Fruit fly (Drosophila melanogaster) whole organism, embryonic: ENCODE results near the gene tinc.
A peak's percentile ranks its signal among the peaks of the same experiment; 100 is the strongest.

Experiments
- Atf-2 ChIP-seq: fragments of 200-800 bp; sonication (Bioruptor generic); optimal IDR thresholded peaks from 2 replicates; lab custom pipeline; 2016; ENCODE audit warnings: missing biosample characterization, missing genetic modification characterization
- B-H1 ChIP-seq: fragments of 200-800 bp; sonication (Bioruptor generic); IDR thresholded peaks from 3 replicates; pipeline ENCODE4 v1.3.6; 2022; ENCODE audit warnings: missing biosample characterization, missing genetic modification characterization
- C15 ChIP-seq: fragments of 200-800 bp; sonication (Bioruptor generic); IDR thresholded peaks from 3 replicates; pipeline ENCODE4 v1.3.6; 2022; ENCODE audit warnings: missing biosample characterization, missing genetic modification characterization
- CG10543 ChIP-seq: fragments of 200-800 bp; sonication (Bioruptor generic); optimal IDR thresholded peaks from 3 replicates; lab custom pipeline; 2017; ENCODE audit warnings: missing biosample characterization, mild to moderate bottlenecking, missing genetic modification characterization, moderate library complexity
- CG10959 ChIP-seq: fragments of 200-800 bp; sonication (Bioruptor generic); IDR thresholded peaks from 2 replicates; pipeline ENCODE4 v1.3.6; 2022; ENCODE audit warnings: missing biosample characterization, missing genetic modification characterization
- CG11093 ChIP-seq: fragments of 200-800 bp; sonication (Bioruptor generic); IDR thresholded peaks from 3 replicates; pipeline ENCODE4 v1.3.6; 2022; ENCODE audit warnings: missing biosample characterization, missing genetic modification characterization
- CG11696 ChIP-seq: fragments of 200-800 bp; sonication (Bioruptor generic); IDR thresholded peaks from 2 replicates; pipeline ENCODE4 v1.3.6; 2022; ENCODE audit warnings: missing biosample characterization, missing genetic modification characterization
- CG13624 ChIP-seq: fragments of 200-800 bp; sonication (Bioruptor generic); optimal IDR thresholded peaks from 2 replicates; lab custom pipeline; 2016; ENCODE audit warnings: missing biosample characterization, missing genetic modification characterization
- CG13775 ChIP-seq: fragments of 200-800 bp; sonication (Bioruptor generic); optimal IDR thresholded peaks from 3 replicates; lab custom pipeline; 2017; ENCODE audit warnings: missing biosample characterization, mild to moderate bottlenecking, missing genetic modification characterization
- CG14667 ChIP-seq: fragments of 200-800 bp; sonication (Bioruptor generic); IDR thresholded peaks from 2 replicates; pipeline ENCODE4 v1.3.6; 2022; ENCODE audit warnings: missing biosample characterization, missing genetic modification characterization
- CG18476 ChIP-seq: fragments of 200-800 bp; sonication (Bioruptor generic); optimal IDR thresholded peaks from 2 replicates; lab custom pipeline; 2016; ENCODE audit warnings: missing biosample characterization, mild to moderate bottlenecking, missing genetic modification characterization
- CG31224 ChIP-seq: fragments of 200-800 bp; sonication (Bioruptor generic); IDR thresholded peaks from 2 replicates; pipeline ENCODE4 v1.3.6; 2022; ENCODE audit warnings: missing biosample characterization, missing genetic modification characterization
- CG8944 ChIP-seq: fragments of 200-800 bp; sonication (Bioruptor generic); optimal IDR thresholded peaks from 3 replicates; lab custom pipeline; 2016; ENCODE audit warnings: missing biosample characterization, missing genetic modification characterization
- Dek ChIP-seq: fragments of 200-800 bp; sonication (Bioruptor generic); optimal IDR thresholded peaks from 3 replicates; lab custom pipeline; 2019; ENCODE audit warnings: missing biosample characterization, mild to moderate bottlenecking, missing genetic modification characterization, moderate library complexity
- Dip2 ChIP-seq: fragments of 200-800 bp; sonication (Bioruptor generic); IDR thresholded peaks from 2 replicates; pipeline ENCODE4 v1.3.6; 2022; ENCODE audit warnings: missing biosample characterization, missing genetic modification characterization
- E2f1 ChIP-seq: fragments of 200-800 bp; sonication (Bioruptor generic); IDR thresholded peaks from 2 replicates; pipeline ENCODE4 v1.3.6; 2022; ENCODE audit warnings: missing biosample characterization, missing genetic modification characterization
- Elba2 ChIP-seq: fragments of 200-800 bp; sonication (Bioruptor generic); optimal IDR thresholded peaks from 3 replicates; lab custom pipeline; 2016; ENCODE audit warnings: missing biosample characterization, missing genetic modification characterization
- Fer1 ChIP-seq: fragments of 200-800 bp; sonication (Bioruptor generic); optimal IDR thresholded peaks from 2 replicates; lab custom pipeline; 2017; ENCODE audit warnings: missing biosample characterization, mild to moderate bottlenecking, missing genetic modification characterization
- Hey ChIP-seq: fragments of 200-800 bp; sonication (Bioruptor generic); optimal IDR thresholded peaks from 3 replicates; lab custom pipeline; 2018; ENCODE audit warnings: missing biosample characterization, mild to moderate bottlenecking, missing genetic modification characterization
- HmgD ChIP-seq: fragments of 200-800 bp; sonication (Bioruptor generic); optimal IDR thresholded peaks from 3 replicates; lab custom pipeline; 2016; ENCODE audit warnings: missing biosample characterization, missing genetic modification characterization
- Hr39 ChIP-seq: fragments of >200 bp; optimal IDR thresholded peaks from 2 replicates; lab custom pipeline; 2017
- MTF-1 ChIP-seq: fragments of 200-800 bp; sonication (Bioruptor generic); optimal IDR thresholded peaks from 2 replicates; lab custom pipeline; 2018; ENCODE audit warnings: missing biosample characterization, mild to moderate bottlenecking, missing genetic modification characterization, borderline replicate concordance
- Med ChIP-seq: fragments of 200-800 bp; sonication (Bioruptor generic); peaks from one replicate; lab custom pipeline; 2016; ENCODE audit warnings: missing biosample characterization, missing genetic modification characterization, mild to moderate bottlenecking, inconsistent platforms, moderate library complexity
- Meics ChIP-seq: fragments of 200-800 bp; sonication (Bioruptor generic); optimal IDR thresholded peaks from 2 replicates; lab custom pipeline; 2017; ENCODE audit warnings: missing biosample characterization, mild to moderate bottlenecking, missing genetic modification characterization
- NC2β ChIP-seq: fragments of 200-800 bp; sonication (Bioruptor generic); optimal IDR thresholded peaks from 2 replicates; lab custom pipeline; 2016; ENCODE audit warnings: missing biosample characterization, missing genetic modification characterization
- Opbp ChIP-seq: fragments of 200-800 bp; sonication (Bioruptor generic); IDR thresholded peaks from 3 replicates; pipeline ENCODE4 v1.3.6; 2022; ENCODE audit warnings: missing biosample characterization, missing genetic modification characterization; ENCODE audit not compliant: partially characterized antibody
- Poxn ChIP-seq: fragments of 200-800 bp; sonication (Bioruptor generic); IDR thresholded peaks from 2 replicates; pipeline ENCODE4 v1.3.6; 2022; ENCODE audit warnings: missing biosample characterization, missing genetic modification characterization
- Sry-δ ChIP-seq: fragments of 200-800 bp; sonication (Bioruptor generic); optimal IDR thresholded peaks from 2 replicates; lab custom pipeline; 2016; ENCODE audit warnings: missing biosample characterization, missing genetic modification characterization
- crp ChIP-seq, 2 experiments: fragments of 200-800 bp; sonication (Bioruptor generic); optimal IDR thresholded peaks; 2 replicates in 1 of 2; 3 replicates in 1 of 2; lab custom pipeline; 2017; ENCODE audit warnings: missing biosample characterization in 2 of 2, missing genetic modification characterization in 2 of 2, mild to moderate bottlenecking in 1 of 2, moderate library complexity in 1 of 2
- eyg ChIP-seq: fragments of 200-800 bp; sonication (Bioruptor generic); optimal IDR thresholded peaks from 3 replicates; lab custom pipeline; 2016; ENCODE audit warnings: missing biosample characterization, missing genetic modification characterization
- grn ChIP-seq: fragments of 200-800 bp; sonication (Bioruptor generic); optimal IDR thresholded peaks from 3 replicates; lab custom pipeline; 2017; ENCODE audit warnings: missing biosample characterization, missing genetic modification characterization
- gt ChIP-seq: fragments of 200-800 bp; sonication (Bioruptor generic); IDR thresholded peaks from 2 replicates; pipeline ENCODE4 v1.3.6; 2022; ENCODE audit warnings: missing biosample characterization, missing genetic modification characterization
- insv ChIP-seq, 2 experiments: fragments of 200-800 bp; sonication (Bioruptor generic); optimal IDR thresholded peaks; 3 replicates each; lab custom pipeline; 2016 to 2018; ENCODE audit warnings: missing biosample characterization in 2 of 2, missing genetic modification characterization in 2 of 2
- lbe ChIP-seq: fragments of 200-800 bp; sonication (Bioruptor generic); optimal IDR thresholded peaks from 2 replicates; lab custom pipeline; 2016; ENCODE audit warnings: missing biosample characterization, mild to moderate bottlenecking, missing genetic modification characterization
- maf-S ChIP-seq: fragments of 200-800 bp; sonication (Bioruptor generic); optimal IDR thresholded peaks from 2 replicates; lab custom pipeline; 2016; ENCODE audit warnings: missing biosample characterization, missing genetic modification characterization
- otp ChIP-seq: fragments of 200-800 bp; sonication (Bioruptor generic); IDR thresholded peaks from 3 replicates; pipeline ENCODE4, ENCODE4 v1.3.6; 2022; ENCODE audit warnings: missing biosample characterization, missing genetic modification characterization
- peb ChIP-seq: fragments of 200-800 bp; sonication (Bioruptor generic); IDR thresholded peaks from 2 replicates; pipeline ENCODE4 v1.3.6; 2022; ENCODE audit warnings: missing biosample characterization, missing genetic modification characterization
- phol ChIP-seq: fragments of 200-800 bp; sonication (Bioruptor generic); optimal IDR thresholded peaks from 3 replicates; lab custom pipeline; 2018; ENCODE audit warnings: missing biosample characterization, mild to moderate bottlenecking, missing genetic modification characterization, moderate library complexity
- pzg ChIP-seq: fragments of 200-800 bp; sonication (Bioruptor generic); optimal IDR thresholded peaks from 3 replicates; lab custom pipeline; 2018; ENCODE audit warnings: missing biosample characterization, mild to moderate bottlenecking, missing genetic modification characterization, moderate library complexity
- salm ChIP-seq: fragments of 200-800 bp; sonication (Bioruptor generic); optimal IDR thresholded peaks from 2 replicates; lab custom pipeline; 2018; ENCODE audit warnings: missing biosample characterization, mild to moderate bottlenecking, missing genetic modification characterization
- sd ChIP-seq: fragments of 200-800 bp; sonication (Bioruptor generic); optimal IDR thresholded peaks from 3 replicates; lab custom pipeline; 2018; ENCODE audit warnings: missing biosample characterization, mild to moderate bottlenecking, missing genetic modification characterization, moderate library complexity
- sim ChIP-seq: fragments of 200-800 bp; sonication (Bioruptor generic); IDR thresholded peaks from 2 replicates; pipeline ENCODE4 v1.3.6; 2022; ENCODE audit warnings: missing biosample characterization, missing genetic modification characterization
- slbo ChIP-seq: fragments of 200-800 bp; sonication (Bioruptor generic); IDR thresholded peaks from 2 replicates; pipeline ENCODE4 v1.3.6; 2022; ENCODE audit warnings: missing biosample characterization, missing genetic modification characterization
- sna ChIP-seq: fragments of 200-800 bp; sonication (Bioruptor generic); IDR thresholded peaks from 2 replicates; pipeline ENCODE4 v1.3.6; 2022; ENCODE audit warnings: missing biosample characterization, missing genetic modification characterization; ENCODE audit not compliant: partially characterized antibody
- sqz ChIP-seq: fragments of 200-800 bp; sonication (Bioruptor generic); optimal IDR thresholded peaks from 3 replicates; lab custom pipeline; 2018; ENCODE audit warnings: missing biosample characterization, mild to moderate bottlenecking, missing genetic modification characterization
- stc ChIP-seq: fragments of 200-800 bp; sonication (Bioruptor generic); IDR thresholded peaks from 2 replicates; pipeline ENCODE4 v1.3.6; 2022; ENCODE audit warnings: missing biosample characterization, missing genetic modification characterization
- tap ChIP-seq: fragments of 200-800 bp; optimal IDR thresholded peaks from 3 replicates; lab custom pipeline; 2019; ENCODE audit warnings: missing biosample characterization, mild to moderate bottlenecking, missing genetic modification characterization, moderate library complexity
- tll ChIP-seq, 2 experiments: fragments of 200-800 bp in 1 of 2; fragments of >200 bp in 1 of 2; sonication (Bioruptor generic) in 1 of 2; optimal IDR thresholded peaks; 2 replicates each; lab custom pipeline; 2017 to 2019; ENCODE audit warnings: missing biosample characterization in 2 of 2, missing genetic modification characterization in 2 of 2, mild to moderate bottlenecking in 1 of 2, moderate library complexity in 1 of 2
- tup ChIP-seq: fragments of 200-800 bp; sonication (Bioruptor generic); optimal IDR thresholded peaks from 2 replicates; lab custom pipeline; 2016; ENCODE audit warnings: missing biosample characterization, mild to moderate bottlenecking, missing genetic modification characterization, moderate library complexity

Gene tinc

dm6 chr3R:17795561-17796170 is 15.7 kb upstream of the tinc start:
- TF ChIP-seq B-H1 (GFP tag; lab: Robert Waterston, UW) (no peak), insv (GFP tag; optimal IDR thresholded peaks at IDR 0.05; lab: Kevin White, UChicago) (peak in 1 of 2 experiments; percentile 89), salm (tag; lab: Kevin White, UChicago) (no peak), sd (tag; lab: Kevin White, UChicago) (no peak), Poxn (GFP tag; lab: Robert Waterston, UW) (no peak), pzg (no peak), Fer1 (GFP tag; lab: Kevin White, UChicago) (no peak), Elba2 (peak; percentile 63), HmgD (GFP tag; lab: Kevin White, UChicago) (no peak), tll (GFP tag; optimal IDR thresholded peaks at IDR 0.05; lab: Kevin White, UChicago) (no peak), CG13624 (GFP tag; lab: Kevin White, UChicago) (no peak), NC2β (GFP tag; lab: Kevin White, UChicago) (no peak), E2f1 (GFP tag; lab: Robert Waterston, UW) (no peak), Med (peak; percentile 53), CG13775 (GFP tag; lab: Kevin White, UChicago) (no peak)
- TF ChIP-seq, all 482 proteins: peak for 3

- TF ChIP-seq lbe (GFP tag; lab: Kevin White, UChicago): peak; percentile 92
- peak in 1 of 2 experiments; percentile 76 for TF ChIP-seq crp (GFP tag; optimal IDR thresholded peaks at IDR 0.05; lab: Kevin White, UChicago)
- TF ChIP-seq tap: peak; percentile 7
- peak; percentile 60 for TF ChIP-seq Atf-2
- no peak for TF ChIP-seq salm (tag; lab: Kevin White, UChicago)
- no peak for TF ChIP-seq stc (GFP tag; lab: Robert Waterston, UW)
- TF ChIP-seq tup (GFP tag; lab: Kevin White, UChicago): peak; percentile 86
- no peak for TF ChIP-seq Dip2 (GFP tag; lab: Robert Waterston, UW)
- TF ChIP-seq CG11093 (GFP tag; lab: Robert Waterston, UW): peak; percentile 49; the same call in 1 of the 3 replicates
- TF ChIP-seq CG31224 (GFP tag; lab: Robert Waterston, UW): peak; percentile 67
- 0 out of 2 replicates have a peak, but pooled peaks have one; percentile 26 for TF ChIP-seq CG10959
- peak; percentile 74 for TF ChIP-seq CG8944 (GFP tag; lab: Kevin White, UChicago)
- TF ChIP-seq slbo (GFP tag; lab: Robert Waterston, UW): peak; percentile 96
- TF ChIP-seq sqz: peak; percentile 50
- TF ChIP-seq peb (GFP tag; lab: Robert Waterston, UW): no peak
- TF ChIP-seq CG11696 (GFP tag; lab: Robert Waterston, UW): no peak
- TF ChIP-seq Hey: peak; percentile 29
- peak; percentile 76 for TF ChIP-seq Meics (GFP tag; lab: Kevin White, UChicago)
- TF ChIP-seq MTF-1 (GFP tag; lab: Kevin White, UChicago): peak; percentile 23
- peak; percentile 82 for TF ChIP-seq maf-S (GFP tag; lab: Kevin White, UChicago)
- TF ChIP-seq Dek (tag; lab: Kevin White, UChicago): peak; percentile 40
- TF ChIP-seq grn (GFP tag; lab: Kevin White, UChicago): no peak
- no peak for TF ChIP-seq Hr39
- TF ChIP-seq phol (tag; lab: Kevin White, UChicago): peak; percentile 81
- TF ChIP-seq Sry-δ (GFP tag; lab: Kevin White, UChicago): peak; percentile 55
- no peak; the same call in 1 of the 2 replicates for TF ChIP-seq CG14667
- TF ChIP-seq sna (GFP tag; lab: Robert Waterston, UW): no peak
- TF ChIP-seq C15 (GFP tag; lab: Robert Waterston, UW): peak; percentile 64; the same call in 1 of the 3 replicates
- TF ChIP-seq CG18476 (GFP tag; lab: Kevin White, UChicago): peak; percentile 84
- TF ChIP-seq CG10543 (GFP tag; lab: Kevin White, UChicago): peak; percentile 92
- TF ChIP-seq sim (GFP tag; lab: Robert Waterston, UW): no peak
- peak; percentile 50; the same call in 1 of the 2 replicates for TF ChIP-seq gt (GFP tag; lab: Robert Waterston, UW)
- TF ChIP-seq eyg (GFP tag; lab: Kevin White, UChicago): peak; percentile 71
- peak; percentile 45; the same call in 1 of the 3 replicates for TF ChIP-seq Opbp (GFP tag; lab: Robert Waterston, UW)
- TF ChIP-seq otp (GFP tag; lab: Robert Waterston, UW): 0 out of 3 replicates have a peak, but pooled peaks have one; percentile 42
Observed at dm6 chr3R:17798211-17798737, 13.1 kb upstream of the tinc start, which contains the start of gene CG7379. Gene CG7379 (minus strand): TSS chr3R:17798304.
